Worm (Caenorhabditis elegans) whole organism, L4 larva: Measurements from ENCODE around the gene srh-290.

Source experiments
- F10B5.3 ChIP-seq: sonication (generic microtip); optimal IDR thresholded peaks from 2 replicates; lab custom pipeline; 2016; ENCODE audit warnings: mild to moderate bottlenecking, missing genetic modification characterization, missing compliant biosample characterization
- F26F4.8 ChIP-seq: fragments of 200-800 bp; sonication (Bioruptor generic); conservative IDR thresholded peaks from 2 replicates; pipeline ENCODE4 v1.3.6; 2022; ENCODE audit warnings: missing genetic modification characterization, missing compliant biosample characterization
- F49E8.2 ChIP-seq: sonication (generic microtip); optimal IDR thresholded peaks from 2 replicates; lab custom pipeline; 2016; ENCODE audit warnings: missing compliant biosample characterization, mild to moderate bottlenecking, missing genetic modification characterization, borderline replicate concordance
- T20F7.1 ChIP-seq: fragments of 200-800 bp; sonication (Bioruptor generic); optimal IDR thresholded peaks from 2 replicates; lab custom pipeline; 2018; ENCODE audit warnings: mild to moderate bottlenecking, missing genetic modification characterization, missing compliant biosample characterization
- T26A8.4 ChIP-seq: fragments of 200-800 bp; sonication (Bioruptor generic); IDR thresholded peaks from 2 replicates; pipeline ENCODE4 v1.3.6; 2022; ENCODE audit warnings: missing genetic modification characterization, missing compliant biosample characterization
- aha-1 ChIP-seq: fragments of 150-350 bp; peaks from one replicate; lab custom pipeline; 2014; ENCODE audit warnings: missing biosample characterization, missing genetic modification characterization
- ama-1 ChIP-seq: fragments of 150-350 bp; optimal IDR thresholded peaks from 2 replicates; lab custom pipeline; 2014; ENCODE audit warnings: inconsistent platforms, mixed read lengths
- ceh-20 ChIP-seq: fragments of 200-800 bp; sonication (Bioruptor generic); IDR thresholded peaks from 2 replicates; pipeline ENCODE4 v1.3.6; 2022; ENCODE audit warnings: missing genetic modification reagents, missing genetic modification characterization, missing compliant biosample characterization
- ces-1 ChIP-seq: fragments of 150-350 bp; sonication (generic microtip); optimal IDR thresholded peaks from 4 replicates; lab custom pipeline; 2014; ENCODE audit warnings: missing biosample characterization, missing genetic modification reagents, missing genetic modification characterization
- daf-16 ChIP-seq, 3 experiments: sonication (generic microtip); optimal IDR thresholded peaks; 2 replicates each; lab custom pipeline; 2016 to 2017; ENCODE audit warnings: missing genetic modification characterization in 3 of 3, missing genetic modification reagents in 3 of 3, mild to moderate bottlenecking in 2 of 3, missing compliant biosample characterization in 2 of 3, missing biosample characterization in 1 of 3, moderate library complexity in 1 of 3
- dmd-6 ChIP-seq: fragments of 200-800 bp; sonication (Bioruptor generic); IDR thresholded peaks from 2 replicates; pipeline ENCODE4 v1.3.6; 2022; ENCODE audit warnings: missing genetic modification reagents, missing genetic modification characterization, missing compliant biosample characterization
- dmd-9 ChIP-seq: fragments of 200-800 bp; sonication (Bioruptor generic); IDR thresholded peaks from 2 replicates; pipeline ENCODE4 v1.3.6; 2022; ENCODE audit warnings: missing genetic modification reagents, missing genetic modification characterization, missing compliant biosample characterization
- dve-1 ChIP-seq: sonication (generic microtip); optimal IDR thresholded peaks from 2 replicates; lab custom pipeline; 2017; ENCODE audit warnings: antibody characterized with exemption, mild to moderate bottlenecking, missing genetic modification characterization, missing compliant biosample characterization; ENCODE audit not compliant: insufficient read depth
- hlh-11 ChIP-seq: fragments of 200-800 bp; sonication (Bioruptor generic); optimal IDR thresholded peaks from 2 replicates; lab custom pipeline; 2018; ENCODE audit warnings: mild to moderate bottlenecking, missing genetic modification characterization, missing compliant biosample characterization
- hlh-30 ChIP-seq: sonication (generic microtip); optimal IDR thresholded peaks from 2 replicates; lab custom pipeline; 2017; ENCODE audit warnings: antibody characterized with exemption, mild to moderate bottlenecking, missing genetic modification characterization, missing compliant biosample characterization; ENCODE audit not compliant: insufficient read depth
- hmg-1.1 ChIP-seq: fragments of 200-800 bp; sonication (Bioruptor generic); IDR thresholded peaks from 2 replicates; pipeline ENCODE4 v1.3.6; 2022; ENCODE audit warnings: missing genetic modification reagents, missing genetic modification characterization, missing compliant biosample characterization
- jun-1 ChIP-seq: fragments of 150-350 bp; optimal IDR thresholded peaks from 2 replicates; lab custom pipeline; 2014; ENCODE audit warnings: missing biosample characterization, missing genetic modification reagents, missing genetic modification characterization
- lin-29 ChIP-seq: fragments of 200-800 bp; sonication (Bioruptor generic); IDR thresholded peaks from 2 replicates; pipeline ENCODE4 v1.3.6; 2022; ENCODE audit warnings: missing genetic modification reagents, missing genetic modification characterization, missing compliant biosample characterization
- lin-38 ChIP-seq: fragments of 200-800 bp; sonication (Bioruptor generic); IDR thresholded peaks from 2 replicates; pipeline ENCODE4 v1.3.6; 2022; ENCODE audit warnings: missing genetic modification reagents, missing genetic modification characterization, missing compliant biosample characterization
- nhr-102 ChIP-seq: sonication (generic microtip); optimal IDR thresholded peaks from 2 replicates; lab custom pipeline; 2016; ENCODE audit warnings: mild to moderate bottlenecking, missing genetic modification characterization, moderate library complexity, missing compliant biosample characterization
- nhr-28 ChIP-seq: fragments of 150-350 bp; optimal IDR thresholded peaks from 2 replicates; lab custom pipeline; 2014; ENCODE audit warnings: missing biosample characterization, missing genetic modification characterization
- nhr-48 ChIP-seq: sonication (generic microtip); optimal IDR thresholded peaks from 2 replicates; lab custom pipeline; 2016; ENCODE audit warnings: mild to moderate bottlenecking, missing genetic modification characterization, missing compliant biosample characterization
- nhr-77 ChIP-seq: fragments of 150-350 bp; optimal IDR thresholded peaks from 2 replicates; lab custom pipeline; 2014; ENCODE audit warnings: missing biosample characterization, missing genetic modification characterization
- pha-4 ChIP-seq, 2 experiments: fragments of 150-350 bp in 1 of 2; fragments of 200-800 bp in 1 of 2; sonication (Bioruptor generic) in 1 of 2; IDR thresholded peaks in 1 of 2; optimal IDR thresholded peaks in 1 of 2; 2 replicates each; pipeline versions ENCODE4 v1.3.6 to Lab custom; 2014 to 2022; ENCODE audit warnings: missing genetic modification characterization in 2 of 2, missing genetic modification reagents in 2 of 2, missing biosample characterization in 1 of 2, missing compliant biosample characterization in 1 of 2
- php-3 ChIP-seq: fragments of 200-800 bp; sonication (Bioruptor generic); IDR thresholded peaks from 2 replicates; pipeline ENCODE4 v1.3.6; 2022; ENCODE audit warnings: missing genetic modification reagents, missing genetic modification characterization, missing compliant biosample characterization
- pqm-1 ChIP-seq: sonication (generic microtip); optimal IDR thresholded peaks from 2 replicates; lab custom pipeline; 2017; ENCODE audit warnings: missing biosample characterization, missing genetic modification characterization
- rbr-2 ChIP-seq: sonication (generic microtip); optimal IDR thresholded peaks from 2 replicates; lab custom pipeline; 2016; ENCODE audit warnings: missing genotype, missing genetic modification characterization, missing compliant biosample characterization
- snpc-4 ChIP-seq: fragments of 150-350 bp; optimal IDR thresholded peaks from 2 replicates; lab custom pipeline; 2014; ENCODE audit warnings: missing biosample characterization, missing genetic modification characterization
- spr-3 ChIP-seq: fragments of 200-800 bp; sonication (Bioruptor generic); optimal IDR thresholded peaks from 2 replicates; lab custom pipeline; 2018; ENCODE audit warnings: mild to moderate bottlenecking, missing genetic modification characterization, missing compliant biosample characterization
- tra-1 ChIP-seq: fragments of 200-800 bp; sonication (Bioruptor generic); IDR thresholded peaks from 2 replicates; pipeline ENCODE4 v1.3.6; 2022; ENCODE audit warnings: missing genetic modification reagents, missing genetic modification characterization, missing compliant biosample characterization
- zip-11 ChIP-seq: fragments of 200-800 bp; sonication (Bioruptor generic); IDR thresholded peaks from 2 replicates; pipeline ENCODE4 v1.3.6; 2022; ENCODE audit warnings: missing genetic modification characterization, missing compliant biosample characterization

The srh-290 gene

DNA sequence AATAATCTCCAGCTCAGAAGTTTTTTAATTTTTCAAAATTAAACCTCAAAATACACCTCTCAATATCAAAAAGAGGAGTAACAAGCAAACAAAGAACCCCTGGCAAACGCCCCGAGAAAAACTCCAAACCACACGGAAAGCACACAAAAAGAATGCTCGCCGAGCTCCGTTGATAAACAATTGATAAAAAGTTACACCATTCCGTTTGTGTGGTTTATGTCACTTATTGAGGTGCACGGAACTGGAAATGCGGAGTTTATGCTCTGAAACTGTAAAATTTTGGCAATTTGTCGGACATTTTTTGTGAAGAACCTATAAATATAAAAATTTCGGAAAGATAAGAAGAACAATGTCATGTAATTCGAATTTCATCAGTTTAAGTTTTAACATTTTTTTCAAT lies 38.0 kb upstream of the srh-290 start:
- TF ChIP-seq spr-3 (GFP tag; lab: Kevin White, UChicago) (no peak), T20F7.1 (GFP tag; lab: Kevin White, UChicago) (no peak), nhr-48 (peak; percentile 38), lin-38 (GFP tag; lab: Robert Waterston, UW) (no peak), ces-1 (GFP tag; lab: Kevin White, UChicago) (no peak), hlh-30 (tag; lab: Kevin White, UChicago) (no peak), daf-16 (GFP tag; optimal IDR thresholded peaks at IDR 0.05; lab: Kevin White, UChicago) (no peak), daf-16 (tag; optimal IDR thresholded peaks at IDR 0.05; lab: Kevin White, UChicago) (peak; percentile 74), lin-29 (no peak), dve-1 (tag; lab: Kevin White, UChicago) (peak; percentile 69), nhr-102 (tag; lab: Kevin White, UChicago) (peak; percentile 37), jun-1 (no peak), nhr-77 (peak; percentile 41), dmd-6 (GFP tag; lab: Robert Waterston, UW) (peak; percentile 84), tra-1 (GFP tag; lab: Robert Waterston, UW) (peak; percentile 48; the same call in 1 of the 2 replicates), hlh-11 (tag; lab: Kevin White, UChicago) (peak; percentile 66), snpc-4 (tag; lab: Kevin White, UChicago) (no peak), php-3 (GFP tag; lab: Robert Waterston, UW) (0 out of 2 replicates have a peak, but pooled peaks have one; percentile 49), F26F4.8 (GFP tag; lab: Robert Waterston, UW) (no peak), rbr-2 (tag; lab: Kevin White, UChicago) (no peak), nhr-28 (peak; percentile 92), ceh-20 (GFP tag; lab: Robert Waterston, UW) (0 out of 2 replicates have a peak, but pooled peaks have one; percentile 36), pqm-1 (tag; lab: Kevin White, UChicago) (peak; percentile 85), pha-4 (GFP tag; IDR thresholded peaks at IDR 0.05; lab: Robert Waterston, UW) (no peak), pha-4 (tag; optimal IDR thresholded peaks at IDR 0.05; lab: Kevin White, UChicago) (peak; percentile 62)

ce11 chrV:17754999-17755398 lies 35.3 kb upstream of the srh-290 start:
- TF ChIP-seq pqm-1 (tag; lab: Kevin White, UChicago): peak; percentile 75
- peak; percentile 42; the same call in 1 of the 2 replicates for TF ChIP-seq dmd-6 (GFP tag; lab: Robert Waterston, UW)
- TF ChIP-seq dve-1 (tag; lab: Kevin White, UChicago): peak; percentile 31
- TF ChIP-seq nhr-28: peak; percentile 66
- TF ChIP-seq daf-16 (GFP tag; optimal IDR thresholded peaks at IDR 0.05; lab: Kevin White, UChicago): no peak
- peak; percentile 68 for TF ChIP-seq daf-16 (tag; optimal IDR thresholded peaks at IDR 0.05; lab: Kevin White, UChicago)
- no peak for TF ChIP-seq T26A8.4 (GFP tag; lab: Robert Waterston, UW)
- TF ChIP-seq F10B5.3: no peak
- no peak for TF ChIP-seq zip-11 (GFP tag; lab: Robert Waterston, UW)
- TF ChIP-seq, all 104 proteins: peak for 5

- peak; percentile 71 for TF ChIP-seq aha-1 (tag; lab: Kevin White, UChicago)
- no peak for TF ChIP-seq F10B5.3
These were observed 34.7 kb upstream of the srh-290 start, which contains the start of gene pgp-9 for ce11 chrV:17755592-17755991. Gene pgp-9 (plus strand): TSS chrV:17755892.

DNA sequence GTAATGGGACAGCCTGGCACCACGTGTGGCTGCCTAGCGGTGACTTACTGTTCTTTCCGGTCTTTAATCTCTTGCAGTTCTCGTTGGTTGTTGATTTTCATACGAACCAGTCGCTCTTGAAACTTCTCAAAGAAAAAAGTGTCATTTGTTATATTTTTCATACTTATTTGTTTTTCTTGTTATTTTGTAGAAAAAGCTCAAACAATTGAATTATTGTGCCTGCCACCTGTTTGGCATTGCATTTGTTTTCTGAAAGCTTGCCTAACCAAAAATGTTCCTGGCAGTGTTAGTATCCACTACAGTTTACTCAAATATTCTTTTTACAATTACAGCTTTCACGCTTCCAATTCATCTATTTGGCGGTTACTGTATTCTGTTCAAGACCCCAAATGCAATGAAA lies 25.2 kb upstream of the srh-290 start, which contains the start of the genes C47A10.16 and srh-283:
Gene C47A10.16 (minus strand): TSS at position 101 of the 400 bp plus-strand sequence.
Gene srh-283 (plus strand): TSS at position 272 of the 400 bp plus-strand sequence.
- TF ChIP-seq pha-4 (GFP tag; IDR thresholded peaks at IDR 0.05; lab: Robert Waterston, UW): no peak
- no peak for TF ChIP-seq pha-4 (tag; optimal IDR thresholded peaks at IDR 0.05; lab: Kevin White, UChicago)

ce11 chrV:17767249-17767648 lies 23.0 kb upstream of the srh-290 start, which contains the start of gene srh-284:
Gene srh-284 (plus strand): TSS chrV:17767549.
- no peak for TF ChIP-seq ama-1 (lab: Kevin White, UChicago)
- no peak for TF ChIP-seq dmd-9 (GFP tag; lab: Robert Waterston, UW)
- no peak for TF ChIP-seq hmg-1.1 (GFP tag; lab: Robert Waterston, UW)
- TF ChIP-seq F49E8.2 (tag; lab: Kevin White, UChicago): no peak
- no peak for TF ChIP-seq lin-38 (GFP tag; lab: Robert Waterston, UW)
